Fruit fly (Drosophila melanogaster) whole organism, wandering third instar larva: ENCODE measurements around the gene CG1239.

ENCODE experiments used
- Jra ChIP-seq: sonication (Bioruptor generic); optimal IDR thresholded peaks from 2 replicates; lab custom pipeline; 2016; ENCODE audit warnings: missing biosample characterization, missing genetic modification characterization
- dsf ChIP-seq: sonication (Bioruptor generic); optimal IDR thresholded peaks from 2 replicates; lab custom pipeline; 2016; ENCODE audit warnings: missing biosample characterization, missing genetic modification characterization, borderline replicate concordance

DNA sequence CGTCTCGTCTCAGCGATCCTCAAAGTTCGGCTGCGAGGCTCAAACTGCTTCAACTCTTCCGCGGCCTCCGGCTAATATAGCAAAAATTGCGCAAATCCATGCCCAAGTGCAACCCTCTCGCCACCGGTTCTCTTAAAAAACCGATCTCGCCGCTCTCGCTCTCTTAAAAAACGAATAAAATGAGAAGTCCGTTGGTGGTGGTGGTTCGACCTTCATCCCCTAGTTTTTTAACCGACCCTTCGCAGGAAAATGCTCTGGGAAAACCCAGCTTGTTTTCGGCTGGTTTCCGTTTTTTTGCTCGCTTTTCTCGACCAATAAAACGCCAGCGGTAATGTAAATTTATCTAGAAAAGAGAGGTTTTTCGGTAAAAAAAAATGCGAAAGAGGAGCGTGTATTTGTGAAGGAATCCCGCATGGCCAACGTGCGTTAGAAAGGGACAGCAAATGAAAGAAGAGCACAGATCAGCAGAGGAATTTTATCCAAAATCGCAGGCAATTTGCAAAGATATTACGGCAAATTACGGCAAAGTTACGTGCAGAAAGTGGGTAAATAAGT lies 16.5 kb upstream of the CG1239 start, which contains the start of gene cas:
- TF ChIP-seq dsf, result no peak
- TF ChIP-seq Jra (GFP tag; lab: Kevin White, UChicago), result no peak
